Worm (Caenorhabditis elegans): Measurements from ENCODE around the gene nhr-133.

DNA sequence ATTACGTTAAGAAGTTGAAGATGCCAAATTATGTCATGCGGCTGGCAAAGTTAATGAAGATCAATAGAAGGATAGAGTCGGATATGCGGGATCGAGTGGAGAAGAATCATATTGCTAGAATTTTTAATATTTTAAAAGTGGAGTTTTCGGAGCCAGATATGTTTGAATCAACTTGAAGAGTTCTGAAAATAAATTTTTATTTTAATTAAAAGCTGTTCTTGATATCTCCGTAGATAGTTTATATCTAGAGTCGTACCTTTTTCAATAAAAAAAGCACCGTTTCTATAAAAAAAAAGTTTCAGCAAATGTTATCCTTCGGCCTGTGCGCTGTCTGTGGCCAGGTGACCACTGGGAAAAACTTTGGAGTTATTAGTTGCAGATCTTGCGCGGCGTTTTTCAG lies 21.3 kb upstream of the nhr-133 start, which contains the start of gene nhr-96:
- TF ChIP-seq him-1 (tag; optimal IDR thresholded peaks at IDR 0.05) (no peak), W03F9.2 (tag; optimal IDR thresholded peaks at IDR 0.05) (no peak)

Data from whole organism, L4/young adult.